Fruit fly (Drosophila melanogaster) whole organism, pupa: Measurements from ENCODE around the gene SMC5.
A peak's percentile ranks its signal among the peaks of the same experiment; 100 is the strongest.

Source experiments
- CG10348 ChIP-seq: fragments of 200-800 bp; sonication (Bioruptor generic); IDR thresholded peaks from 2 replicates; pipeline ENCODE4 v1.3.6; 2022; ENCODE audit warnings: missing biosample characterization, missing genetic modification characterization
- CG12605 ChIP-seq: fragments of 200-800 bp; sonication (Bioruptor generic); IDR thresholded peaks from 2 replicates; pipeline ENCODE4 v1.3.6; 2022; ENCODE audit warnings: missing biosample characterization, missing genetic modification characterization
- CG13204 ChIP-seq: fragments of 200-800 bp; sonication (Bioruptor generic); optimal IDR thresholded peaks from 2 replicates; lab custom pipeline; 2018; ENCODE audit warnings: missing biosample characterization, mild to moderate bottlenecking, missing genetic modification characterization, moderate library complexity
- CG14655 ChIP-seq: fragments of 200-800 bp; sonication (Bioruptor generic); optimal IDR thresholded peaks from 3 replicates; lab custom pipeline; 2017; ENCODE audit warnings: mild to moderate bottlenecking, missing biosample characterization, missing genetic modification reagents, missing genetic modification characterization
- CG15710 ChIP-seq: fragments of 200-800 bp; sonication (Bioruptor generic); optimal IDR thresholded peaks from 2 replicates; lab custom pipeline; 2018; ENCODE audit warnings: missing biosample characterization, mild to moderate bottlenecking, missing genetic modification characterization, moderate library complexity
- CG17806 ChIP-seq: fragments of 200-800 bp; sonication (Bioruptor generic); optimal IDR thresholded peaks from 2 replicates; lab custom pipeline; 2018; ENCODE audit warnings: missing biosample characterization, mild to moderate bottlenecking, missing genetic modification characterization, moderate library complexity
- CG32121 ChIP-seq: fragments of 200-800 bp; sonication (Bioruptor generic); IDR thresholded peaks from 2 replicates; pipeline ENCODE4 v1.3.6; 2022; ENCODE audit warnings: missing biosample characterization, missing genetic modification characterization
- CG34367 ChIP-seq: fragments of 200-800 bp; sonication (Bioruptor generic); optimal IDR thresholded peaks from 2 replicates; lab custom pipeline; 2018; ENCODE audit warnings: missing biosample characterization, mild to moderate bottlenecking, missing genetic modification characterization
- CG4496 ChIP-seq: fragments of 200-800 bp; sonication (Bioruptor generic); IDR thresholded peaks from 3 replicates; pipeline ENCODE4 v1.3.6; 2022; ENCODE audit warnings: missing biosample characterization, missing genetic modification characterization
- CG8159 ChIP-seq: fragments of 200-800 bp; sonication (Bioruptor generic); optimal IDR thresholded peaks from 3 replicates; lab custom pipeline; 2018; ENCODE audit warnings: missing biosample characterization, mild to moderate bottlenecking, missing genetic modification characterization, moderate library complexity
- CG8301 ChIP-seq: fragments of 200-800 bp; sonication (Bioruptor generic); optimal IDR thresholded peaks from 2 replicates; lab custom pipeline; 2018; ENCODE audit warnings: missing biosample characterization, mild to moderate bottlenecking, missing genetic modification characterization
- CG9948 ChIP-seq: fragments of 200-800 bp; sonication (Bioruptor generic); optimal IDR thresholded peaks from 2 replicates; lab custom pipeline; 2018; ENCODE audit warnings: missing biosample characterization, mild to moderate bottlenecking, missing genetic modification characterization, moderate library complexity
- D1 ChIP-seq: fragments of 200-800 bp; sonication (Bioruptor generic); optimal IDR thresholded peaks from 2 replicates; lab custom pipeline; 2018; ENCODE audit warnings: missing biosample characterization, mild to moderate bottlenecking, missing genetic modification characterization, moderate library complexity
- EcR ChIP-seq: fragments of 200-800 bp; sonication (Bioruptor generic); optimal IDR thresholded peaks from 3 replicates; lab custom pipeline; 2019; ENCODE audit warnings: missing biosample characterization, missing genetic modification characterization, mild to moderate bottlenecking, moderate library complexity, missing genetic modification reagents
- Ets98B ChIP-seq: fragments of 200-800 bp; sonication (Bioruptor generic); IDR thresholded peaks from 2 replicates; pipeline ENCODE4 v1.3.6; 2022; ENCODE audit warnings: missing biosample characterization, missing genetic modification characterization
- Pif1A ChIP-seq: fragments of 200-800 bp; sonication (Bioruptor generic); optimal IDR thresholded peaks from 3 replicates; lab custom pipeline; 2016; ENCODE audit warnings: missing biosample characterization, missing genetic modification characterization
- Pif1B ChIP-seq: fragments of 200-800 bp; sonication (Bioruptor generic); optimal IDR thresholded peaks from 3 replicates; lab custom pipeline; 2016; ENCODE audit warnings: missing biosample characterization, missing genetic modification characterization
- Snoo ChIP-seq: fragments of 200-800 bp; sonication (Bioruptor generic); optimal IDR thresholded peaks from 3 replicates; lab custom pipeline; 2017; ENCODE audit warnings: missing biosample characterization, mild to moderate bottlenecking, missing genetic modification characterization, inconsistent platforms
- fd96Ca ChIP-seq: fragments of 200-800 bp; sonication (Bioruptor generic); IDR thresholded peaks from 3 replicates; pipeline ENCODE4 v1.3.6; 2022; ENCODE audit warnings: missing biosample characterization, missing genetic modification characterization
- gl ChIP-seq: fragments of 200-800 bp; sonication (Bioruptor generic); optimal IDR thresholded peaks from 2 replicates; lab custom pipeline; 2018; ENCODE audit warnings: missing biosample characterization, mild to moderate bottlenecking, missing genetic modification characterization
- rn ChIP-seq: fragments of 200-800 bp; sonication (Bioruptor generic); IDR thresholded peaks from 2 replicates; pipeline ENCODE4 v1.3.6; 2022; ENCODE audit warnings: missing biosample characterization, missing genetic modification characterization

SMC5 gene

dm6 chr3L:21562081-21562480 lies 6.9 kb upstream of the SMC5 start, which contains the start of gene CapaR:
Gene CapaR (minus strand): TSS chr3L:21562181.
- TF ChIP-seq Ets98B (no peak), CG10348 (GFP tag; lab: Robert Waterston, UW) (no peak), CG14655 (no peak), CG9948 (tag; lab: Kevin White, UChicago) (no peak), CG8301 (tag; lab: Kevin White, UChicago) (no peak), CG13204 (GFP tag; lab: Kevin White, UChicago) (no peak), CG32121 (GFP tag; lab: Robert Waterston, UW) (no peak), rn (GFP tag; lab: Robert Waterston, UW) (no peak), Snoo (tag; lab: Kevin White, UChicago) (no peak), D1 (tag; lab: Kevin White, UChicago) (no peak), CG8159 (tag; lab: Kevin White, UChicago) (no peak), CG15710 (tag; lab: Kevin White, UChicago) (no peak), EcR (GFP tag; lab: Kevin White, UChicago) (no peak), gl (tag; lab: Kevin White, UChicago) (no peak), Pif1A (GFP tag; lab: Kevin White, UChicago) (no peak), CG17806 (tag; lab: Kevin White, UChicago) (no peak), Pif1B (no peak)

- no peak for TF ChIP-seq CG4496 (GFP tag; lab: Robert Waterston, UW)
Measured at dm6 chr3L:21565126-21565525, 3.9 kb upstream of the SMC5 start, which contains the start of gene CG7634. Gene CG7634 (plus strand): TSS chr3L:21565426.

dm6 chr3L:21568254-21568653 lies 722 bp upstream of the SMC5 start:
- TF ChIP-seq Snoo (tag; lab: Kevin White, UChicago) (no peak), EcR (GFP tag; lab: Kevin White, UChicago) (no peak), CG8301 (tag; lab: Kevin White, UChicago) (no peak), CG9948 (tag; lab: Kevin White, UChicago) (no peak), rn (GFP tag; lab: Robert Waterston, UW) (no peak)

dm6 chr3L:21573831-21574230 lies 4.9 kb downstream of the SMC5 start, which contains the start of gene EMC10:
Gene EMC10 (plus strand): TSS chr3L:21574131.
- no peak for TF ChIP-seq CG17806 (tag; lab: Kevin White, UChicago)
- TF ChIP-seq, all 21 proteins: peak for 0

dm6 chr3L:21574296-21574745 lies 5.3 kb downstream of the SMC5 start:
- TF ChIP-seq CG8159 (tag; lab: Kevin White, UChicago), result no peak
- peak; percentile 55 for TF ChIP-seq D1 (tag; lab: Kevin White, UChicago)
- TF ChIP-seq, all 21 proteins: peak for 1

dm6 chr3L:21581984-21582383 lies 13.0 kb downstream of the SMC5 start:
- TF ChIP-seq CG4496 (GFP tag; lab: Robert Waterston, UW) (no peak), Pif1A (GFP tag; lab: Kevin White, UChicago) (no peak), CG9948 (tag; lab: Kevin White, UChicago) (peak; percentile 15), rn (GFP tag; lab: Robert Waterston, UW) (no peak), CG32121 (GFP tag; lab: Robert Waterston, UW) (no peak), CG8301 (tag; lab: Kevin White, UChicago) (no peak), Ets98B (no peak), CG10348 (GFP tag; lab: Robert Waterston, UW) (no peak), CG34367 (tag; lab: Kevin White, UChicago) (no peak), CG8159 (tag; lab: Kevin White, UChicago) (peak; percentile 50), CG12605 (no peak), CG13204 (GFP tag; lab: Kevin White, UChicago) (no peak), D1 (tag; lab: Kevin White, UChicago) (no peak), EcR (GFP tag; lab: Kevin White, UChicago) (no peak), CG17806 (tag; lab: Kevin White, UChicago) (no peak), CG15710 (tag; lab: Kevin White, UChicago) (peak; percentile 35), Pif1B (peak; percentile 31), Snoo (tag; lab: Kevin White, UChicago) (peak; percentile 13), gl (tag; lab: Kevin White, UChicago) (no peak)

dm6 chr3L:21584683-21585082 lies 15.7 kb downstream of the SMC5 start:
- TF ChIP-seq CG13204 (GFP tag; lab: Kevin White, UChicago) (peak; percentile 56), D1 (tag; lab: Kevin White, UChicago) (no peak), CG12605 (0 out of 2 replicates have a peak, but pooled peaks have one; percentile 24)

dm6 chr3L:21585397-21585796 lies 16.4 kb downstream of the SMC5 start:
- TF ChIP-seq fd96Ca (GFP tag; lab: Robert Waterston, UW), result no peak
- TF ChIP-seq CG8301 (tag; lab: Kevin White, UChicago), result no peak
- TF ChIP-seq EcR (GFP tag; lab: Kevin White, UChicago), result no peak
- no peak for TF ChIP-seq CG14655
- TF ChIP-seq CG10348 (GFP tag; lab: Robert Waterston, UW), result no peak
- TF ChIP-seq CG17806 (tag; lab: Kevin White, UChicago), result no peak
- TF ChIP-seq CG9948 (tag; lab: Kevin White, UChicago), result no peak
- TF ChIP-seq CG12605, result no peak
- TF ChIP-seq CG13204 (GFP tag; lab: Kevin White, UChicago), result no peak
- no peak for TF ChIP-seq CG8159 (tag; lab: Kevin White, UChicago)
- TF ChIP-seq gl (tag; lab: Kevin White, UChicago), result no peak
- no peak for TF ChIP-seq CG15710 (tag; lab: Kevin White, UChicago)
- TF ChIP-seq CG4496 (GFP tag; lab: Robert Waterston, UW), result no peak
- no peak for TF ChIP-seq Pif1B
- TF ChIP-seq D1 (tag; lab: Kevin White, UChicago), result no peak
